Worm (Caenorhabditis elegans) whole organism, L4 larva: ENCODE results near the gene fbxa-81.

Experiments used
- F10B5.3 ChIP-seq: sonication (generic microtip); optimal IDR thresholded peaks from 2 replicates; lab custom pipeline; 2016; ENCODE audit warnings: mild to moderate bottlenecking, missing genetic modification characterization, missing compliant biosample characterization
- F44E2.7 ChIP-seq: fragments of 200-800 bp; sonication (Bioruptor generic); IDR thresholded peaks from 2 replicates; pipeline ENCODE4 v2.1.2; 2022; ENCODE audit warnings: missing genetic modification characterization, missing compliant biosample characterization
- T20F7.1 ChIP-seq: fragments of 200-800 bp; sonication (Bioruptor generic); optimal IDR thresholded peaks from 2 replicates; lab custom pipeline; 2018; ENCODE audit warnings: mild to moderate bottlenecking, missing genetic modification characterization, missing compliant biosample characterization
- T26A8.4 ChIP-seq: fragments of 200-800 bp; sonication (Bioruptor generic); IDR thresholded peaks from 2 replicates; pipeline ENCODE4 v1.3.6; 2022; ENCODE audit warnings: missing genetic modification characterization, missing compliant biosample characterization
- Y5F2A.4 ChIP-seq: fragments of 200-800 bp; sonication (Bioruptor generic); optimal IDR thresholded peaks from 2 replicates; lab custom pipeline; 2018; ENCODE audit warnings: mild to moderate bottlenecking, missing genetic modification characterization, missing compliant biosample characterization
- Y75B8A.6 ChIP-seq: fragments of 200-800 bp; sonication (Bioruptor generic); IDR thresholded peaks from 2 replicates; pipeline ENCODE4 v1.3.6; 2022; ENCODE audit warnings: missing genetic modification reagents, missing genetic modification characterization, missing compliant biosample characterization
- ZK337.2 ChIP-seq: fragments of 200-800 bp; sonication (Bioruptor generic); IDR thresholded peaks from 2 replicates; pipeline ENCODE4 v1.3.6; 2022; ENCODE audit warnings: missing genetic modification reagents, missing genetic modification characterization, missing compliant biosample characterization
- aha-1 ChIP-seq: fragments of 150-350 bp; peaks from one replicate; lab custom pipeline; 2014; ENCODE audit warnings: missing biosample characterization, missing genetic modification characterization
- ama-1 ChIP-seq: fragments of 150-350 bp; optimal IDR thresholded peaks from 2 replicates; lab custom pipeline; 2014; ENCODE audit warnings: inconsistent platforms, mixed read lengths
- attf-4 ChIP-seq: sonication (generic microtip); optimal IDR thresholded peaks from 3 replicates; lab custom pipeline; 2017; ENCODE audit warnings: missing biosample characterization, missing genetic modification characterization
- ceh-28 ChIP-seq: fragments of 150-350 bp; optimal IDR thresholded peaks from 2 replicates; lab custom pipeline; 2014; ENCODE audit warnings: missing biosample characterization, missing genetic modification reagents, missing genetic modification characterization
- ceh-62 ChIP-seq: sonication (generic microtip); optimal IDR thresholded peaks from 2 replicates; lab custom pipeline; 2017; ENCODE audit warnings: missing biosample characterization, missing genetic modification characterization
- ceh-82 ChIP-seq: sonication (generic microtip); optimal IDR thresholded peaks from 2 replicates; lab custom pipeline; 2017; ENCODE audit warnings: missing biosample characterization, missing genetic modification characterization
- ctbp-1 ChIP-seq: fragments of 200-800 bp; sonication (Bioruptor generic); IDR thresholded peaks from 2 replicates; pipeline ENCODE4 v1.3.6; 2022; ENCODE audit warnings: missing genetic modification reagents, missing genetic modification characterization, missing compliant biosample characterization
- daf-16 ChIP-seq, 3 experiments: sonication (generic microtip); optimal IDR thresholded peaks; 2 replicates each; lab custom pipeline; 2016 to 2017; ENCODE audit warnings: missing genetic modification characterization in 3 of 3, missing genetic modification reagents in 3 of 3, mild to moderate bottlenecking in 2 of 3, missing compliant biosample characterization in 2 of 3, missing biosample characterization in 1 of 3, moderate library complexity in 1 of 3
- daf-8 ChIP-seq: fragments of 200-800 bp; sonication (Bioruptor generic); IDR thresholded peaks from 2 replicates; pipeline ENCODE4 v1.3.6; 2022; ENCODE audit warnings: missing genetic modification characterization, missing compliant biosample characterization
- duxl-1 ChIP-seq: sonication (generic microtip); optimal IDR thresholded peaks from 2 replicates; lab custom pipeline; 2016; ENCODE audit warnings: mild to moderate bottlenecking, missing genetic modification characterization, moderate library complexity, missing compliant biosample characterization; ENCODE audit not compliant: poor library complexity
- egl-43 ChIP-seq: fragments of 200-800 bp; sonication (Bioruptor generic); IDR thresholded peaks from 2 replicates; pipeline ENCODE4 v1.3.6; 2022; ENCODE audit warnings: missing genetic modification reagents, missing genetic modification characterization, missing compliant biosample characterization
- fkh-10 ChIP-seq: fragments of 150-350 bp; optimal IDR thresholded peaks from 2 replicates; lab custom pipeline; 2014; ENCODE audit warnings: missing biosample characterization, missing genetic modification reagents, missing genetic modification characterization
- gei-8 ChIP-seq: fragments of 200-800 bp; sonication (Bioruptor generic); optimal IDR thresholded peaks from 2 replicates; lab custom pipeline; 2018; ENCODE audit warnings: mild to moderate bottlenecking, missing genetic modification characterization, missing compliant biosample characterization
- hif-1 ChIP-seq, 2 experiments: sonication (generic microtip); optimal IDR thresholded peaks; 2 replicates each; lab custom pipeline; 2016 to 2017; ENCODE audit warnings: missing compliant biosample characterization in 2 of 2, missing genetic modification characterization in 2 of 2, missing genetic modification reagents in 2 of 2, missing genotype in 2 of 2, mild to moderate bottlenecking in 1 of 2
- hlh-11 ChIP-seq: fragments of 200-800 bp; sonication (Bioruptor generic); optimal IDR thresholded peaks from 2 replicates; lab custom pipeline; 2018; ENCODE audit warnings: mild to moderate bottlenecking, missing genetic modification characterization, missing compliant biosample characterization
- hlh-30 ChIP-seq: sonication (generic microtip); optimal IDR thresholded peaks from 2 replicates; lab custom pipeline; 2017; ENCODE audit warnings: antibody characterized with exemption, mild to moderate bottlenecking, missing genetic modification characterization, missing compliant biosample characterization; ENCODE audit not compliant: insufficient read depth
- lin-1 ChIP-seq: fragments of 200-800 bp; sonication (Bioruptor generic); IDR thresholded peaks from 2 replicates; pipeline ENCODE4 v1.3.6; 2022; ENCODE audit warnings: missing genetic modification reagents, missing genetic modification characterization, missing compliant biosample characterization
- lin-15B ChIP-seq: fragments of 150-350 bp; sonication (generic microtip); optimal IDR thresholded peaks from 3 replicates; lab custom pipeline; 2014; ENCODE audit warnings: missing biosample characterization, missing genetic modification characterization
- lin-29 ChIP-seq: fragments of 200-800 bp; sonication (Bioruptor generic); IDR thresholded peaks from 2 replicates; pipeline ENCODE4 v1.3.6; 2022; ENCODE audit warnings: missing genetic modification reagents, missing genetic modification characterization, missing compliant biosample characterization
- mdl-1 ChIP-seq, 2 experiments: fragments of 150-350 bp in 1 of 2; sonication (generic microtip) in 1 of 2; optimal IDR thresholded peaks; 2 replicates each; lab custom pipeline; 2014 to 2017; ENCODE audit warnings: missing biosample characterization in 2 of 2, missing genetic modification characterization in 2 of 2
- mes-2 ChIP-seq: sonication (generic microtip); optimal IDR thresholded peaks from 2 replicates; lab custom pipeline; 2016; ENCODE audit warnings: missing genotype, mild to moderate bottlenecking, missing genetic modification characterization, missing compliant biosample characterization; ENCODE audit not compliant: poor library complexity, severe bottlenecking
- mxl-2 ChIP-seq: fragments of 200-800 bp; sonication (Bioruptor generic); conservative IDR thresholded peaks from 2 replicates; pipeline ENCODE4 v1.3.6; 2022; ENCODE audit warnings: missing genetic modification reagents, missing genetic modification characterization, missing compliant biosample characterization
- mxl-3 ChIP-seq: fragments of 200-800 bp; sonication (Bioruptor generic); optimal IDR thresholded peaks from 2 replicates; lab custom pipeline; 2018; ENCODE audit warnings: mild to moderate bottlenecking, missing genetic modification characterization, missing compliant biosample characterization
- nhr-10 ChIP-seq: fragments of 150-350 bp; optimal IDR thresholded peaks from 2 replicates; lab custom pipeline; 2014; ENCODE audit warnings: missing biosample characterization, missing genetic modification characterization
- nhr-11 ChIP-seq: fragments of 150-350 bp; optimal IDR thresholded peaks from 2 replicates; lab custom pipeline; 2014; ENCODE audit warnings: missing biosample characterization, missing genetic modification characterization
- nhr-111 ChIP-seq: fragments of 200-800 bp; sonication (Bioruptor generic); optimal IDR thresholded peaks from 2 replicates; lab custom pipeline; 2018; ENCODE audit warnings: mild to moderate bottlenecking, missing genetic modification characterization, missing compliant biosample characterization
- nhr-237 ChIP-seq: sonication (generic microtip); optimal IDR thresholded peaks from 2 replicates; lab custom pipeline; 2017; ENCODE audit warnings: missing biosample characterization, missing genetic modification characterization
- nhr-6 ChIP-seq: fragments of 150-350 bp; optimal IDR thresholded peaks from 2 replicates; lab custom pipeline; 2014; ENCODE audit warnings: missing biosample characterization, missing genetic modification characterization
- nhr-76 ChIP-seq: fragments of 150-350 bp; optimal IDR thresholded peaks from 2 replicates; lab custom pipeline; 2014; ENCODE audit warnings: missing biosample characterization, missing genetic modification characterization
- nhr-77 ChIP-seq: fragments of 150-350 bp; optimal IDR thresholded peaks from 2 replicates; lab custom pipeline; 2014; ENCODE audit warnings: missing biosample characterization, missing genetic modification characterization
- php-3 ChIP-seq: fragments of 200-800 bp; sonication (Bioruptor generic); IDR thresholded peaks from 2 replicates; pipeline ENCODE4 v1.3.6; 2022; ENCODE audit warnings: missing genetic modification reagents, missing genetic modification characterization, missing compliant biosample characterization
- saeg-2 ChIP-seq: fragments of 200-800 bp; sonication (Bioruptor generic); IDR thresholded peaks from 2 replicates; pipeline ENCODE4 v1.3.6; 2022; ENCODE audit warnings: missing genetic modification reagents, missing genetic modification characterization, missing compliant biosample characterization
- sdz-12 ChIP-seq: fragments of 200-800 bp; sonication (Bioruptor generic); optimal IDR thresholded peaks from 2 replicates; lab custom pipeline; 2018; ENCODE audit warnings: mild to moderate bottlenecking, missing genetic modification characterization, missing compliant biosample characterization
- snpc-1.2 ChIP-seq: fragments of 200-800 bp; sonication (Bioruptor generic); IDR thresholded peaks from 2 replicates; pipeline ENCODE4 v1.3.6; 2022; ENCODE audit warnings: missing genetic modification reagents, missing genetic modification characterization, missing compliant biosample characterization
- snpc-4 ChIP-seq: fragments of 150-350 bp; optimal IDR thresholded peaks from 2 replicates; lab custom pipeline; 2014; ENCODE audit warnings: missing biosample characterization, missing genetic modification characterization
- spr-1 ChIP-seq: sonication (generic microtip); optimal IDR thresholded peaks from 2 replicates; lab custom pipeline; 2016; ENCODE audit warnings: mild to moderate bottlenecking, missing genetic modification characterization, missing compliant biosample characterization
- tag-97 ChIP-seq: fragments of 200-800 bp; sonication (Bioruptor generic); IDR thresholded peaks from 2 replicates; pipeline ENCODE4 v1.3.6; 2022; ENCODE audit warnings: missing genetic modification characterization, missing compliant biosample characterization
- tra-1 ChIP-seq: fragments of 200-800 bp; sonication (Bioruptor generic); IDR thresholded peaks from 2 replicates; pipeline ENCODE4 v1.3.6; 2022; ENCODE audit warnings: missing genetic modification reagents, missing genetic modification characterization, missing compliant biosample characterization
- vab-7 ChIP-seq: fragments of 200-800 bp; sonication (Bioruptor generic); IDR thresholded peaks from 2 replicates; pipeline ENCODE4 v1.3.6; 2022; ENCODE audit warnings: missing genetic modification reagents, missing genetic modification characterization, missing compliant biosample characterization
- zip-2 ChIP-seq: fragments of 150-350 bp; optimal IDR thresholded peaks from 2 replicates; lab custom pipeline; 2014; ENCODE audit warnings: missing biosample characterization, missing genetic modification characterization
- ztf-11 ChIP-seq: fragments of 150-350 bp; optimal IDR thresholded peaks from 2 replicates; lab custom pipeline; 2014; ENCODE audit warnings: missing biosample characterization, missing genetic modification characterization

fbxa-81 gene

DNA sequence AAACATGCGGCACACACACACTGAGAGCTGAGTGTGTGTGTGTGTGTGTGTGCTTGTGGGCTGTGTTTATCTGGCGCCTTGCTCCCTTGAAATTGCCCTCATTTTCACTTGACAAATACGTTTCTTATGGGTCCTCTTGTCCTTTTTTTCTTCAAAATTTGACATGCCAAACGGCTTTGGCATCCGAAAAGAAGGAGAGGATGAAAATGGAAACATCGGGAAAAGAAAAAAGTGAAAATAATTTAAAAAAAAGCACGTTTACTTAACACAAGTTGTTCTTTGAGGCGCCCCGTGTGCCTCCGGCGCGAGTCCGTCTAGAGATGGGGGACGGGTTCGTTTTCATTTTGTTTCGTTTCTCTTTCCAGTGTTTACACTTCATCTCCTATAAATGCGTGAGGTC lies 46.8 kb downstream of the fbxa-81 start:
- TF ChIP-seq aha-1 (tag; lab: Kevin White, UChicago) (peak; percentile 81), mxl-3 (no peak), hlh-30 (tag; lab: Kevin White, UChicago) (peak; percentile 20), snpc-4 (tag; lab: Kevin White, UChicago) (no peak), ceh-28 (tag; lab: Kevin White, UChicago) (no peak), nhr-77 (tag; lab: Kevin White, UChicago) (no peak), saeg-2 (GFP tag; lab: Robert Waterston, UW) (no peak), lin-29 (no peak), nhr-237 (tag; lab: Kevin White, UChicago) (no peak), hif-1 (tag; optimal IDR thresholded peaks at IDR 0.05; lab: Kevin White, UChicago) (peak in 1 of 2 experiments; percentile 82), gei-8 (GFP tag; lab: Kevin White, UChicago) (no peak), ZK337.2 (no peak), vab-7 (GFP tag; lab: Robert Waterston, UW) (no peak)

DNA sequence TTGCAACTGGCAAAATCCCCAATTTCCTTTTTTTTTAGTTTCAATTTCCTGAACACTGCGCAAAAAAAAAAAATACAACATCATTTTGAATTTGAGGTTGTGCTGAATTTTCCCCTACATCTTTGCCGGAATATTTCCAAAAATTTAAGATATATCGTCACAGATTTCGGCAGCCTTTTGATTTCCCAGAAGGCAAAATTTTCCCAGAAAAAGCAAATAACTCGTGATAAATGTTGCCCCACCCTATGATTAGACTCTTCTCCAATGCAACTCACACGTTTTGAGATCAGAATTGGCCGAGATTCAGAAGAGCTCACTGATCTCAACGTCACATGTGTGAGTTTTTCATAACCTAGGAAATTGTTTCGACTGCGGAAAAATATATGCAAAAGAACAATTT lies 49.5 kb downstream of the fbxa-81 start:
- TF ChIP-seq Y5F2A.4 (GFP tag; lab: Kevin White, UChicago), result no peak
- no peak for TF ChIP-seq zip-2 (tag; lab: Kevin White, UChicago)
- no peak for TF ChIP-seq ceh-62 (tag; lab: Kevin White, UChicago)
- TF ChIP-seq duxl-1 (tag; lab: Kevin White, UChicago), result no peak
- no peak for TF ChIP-seq fkh-10 (GFP tag; lab: Kevin White, UChicago)
- no peak for TF ChIP-seq nhr-10

- TF ChIP-seq spr-1 (tag; lab: Kevin White, UChicago) (no peak), nhr-11 (tag; lab: Kevin White, UChicago) (no peak), nhr-111 (GFP tag; lab: Kevin White, UChicago) (no peak), fkh-10 (GFP tag; lab: Kevin White, UChicago) (no peak), mes-2 (tag; lab: Kevin White, UChicago) (peak; percentile 52), nhr-6 (no peak), ZK337.2 (no peak), nhr-10 (no peak), ceh-82 (tag; lab: Kevin White, UChicago) (no peak), mxl-2 (GFP tag; lab: Robert Waterston, UW) (no peak), lin-1 (GFP tag; lab: Robert Waterston, UW) (no peak), F10B5.3 (no peak), ama-1 (lab: Kevin White, UChicago) (peak; percentile 86), daf-16 (GFP tag; optimal IDR thresholded peaks at IDR 0.05; lab: Kevin White, UChicago) (no peak), daf-16 (tag; optimal IDR thresholded peaks at IDR 0.05; lab: Kevin White, UChicago) (peak; percentile 10), Y75B8A.6 (GFP tag; lab: Robert Waterston, UW) (no peak), php-3 (GFP tag; lab: Robert Waterston, UW) (no peak), sdz-12 (no peak), tag-97 (GFP tag; lab: Robert Waterston, UW) (no peak), tra-1 (GFP tag; lab: Robert Waterston, UW) (no peak), saeg-2 (GFP tag; lab: Robert Waterston, UW) (no peak), T26A8.4 (GFP tag; lab: Robert Waterston, UW) (no peak), gei-8 (GFP tag; lab: Kevin White, UChicago) (no peak), mdl-1 (tag; optimal IDR thresholded peaks at IDR 0.05; lab: Kevin White, UChicago) (peak in 1 of 2 experiments; percentile 9), lin-15B (tag; lab: Kevin White, UChicago) (no peak), egl-43 (no peak), snpc-1.2 (GFP tag; lab: Robert Waterston, UW) (no peak), T20F7.1 (no peak), hlh-11 (tag; lab: Kevin White, UChicago) (peak; percentile 6), nhr-76 (tag; lab: Kevin White, UChicago) (no peak), ctbp-1 (GFP tag; lab: Robert Waterston, UW) (no peak), Y5F2A.4 (GFP tag; lab: Kevin White, UChicago) (no peak), ztf-11 (tag; lab: Kevin White, UChicago) (no peak), daf-8 (no peak), attf-4 (tag; lab: Kevin White, UChicago) (no peak), F44E2.7 (GFP tag; lab: Robert Waterston, UW) (no peak)
Measured at ce11 chrX:14491103-14491502, 50.8 kb downstream of the fbxa-81 start.
